Worm (Caenorhabditis elegans) whole organism, L4 larva: ENCODE measurements around the gene VZK822L.2.
A peak's percentile ranks its signal among the peaks of the same experiment; 100 is the strongest.

Experiments
- D1046.2 ChIP-seq: fragments of 200-800 bp; sonication (Bioruptor generic); IDR thresholded peaks from 2 replicates; pipeline ENCODE4 v1.3.6; 2022; ENCODE audit warnings: missing genetic modification characterization, missing compliant biosample characterization
- F44E2.7 ChIP-seq: fragments of 200-800 bp; sonication (Bioruptor generic); IDR thresholded peaks from 2 replicates; pipeline ENCODE4 v2.1.2; 2022; ENCODE audit warnings: missing genetic modification characterization, missing compliant biosample characterization
- T20F7.1 ChIP-seq: fragments of 200-800 bp; sonication (Bioruptor generic); optimal IDR thresholded peaks from 2 replicates; lab custom pipeline; 2018; ENCODE audit warnings: mild to moderate bottlenecking, missing genetic modification characterization, missing compliant biosample characterization
- aha-1 ChIP-seq: fragments of 150-350 bp; peaks from one replicate; lab custom pipeline; 2014; ENCODE audit warnings: missing biosample characterization, missing genetic modification characterization
- ama-1 ChIP-seq: fragments of 150-350 bp; optimal IDR thresholded peaks from 2 replicates; lab custom pipeline; 2014; ENCODE audit warnings: inconsistent platforms, mixed read lengths
- arid-1 ChIP-seq: fragments of 200-800 bp; sonication (Bioruptor generic); conservative IDR thresholded peaks from 2 replicates; pipeline ENCODE4 v1.3.6; 2022; ENCODE audit warnings: missing genetic modification reagents, missing genetic modification characterization, missing compliant biosample characterization
- ceh-28 ChIP-seq: fragments of 150-350 bp; optimal IDR thresholded peaks from 2 replicates; lab custom pipeline; 2014; ENCODE audit warnings: missing biosample characterization, missing genetic modification reagents, missing genetic modification characterization
- ceh-44 ChIP-seq: fragments of 200-800 bp; sonication (Bioruptor generic); IDR thresholded peaks from 2 replicates; pipeline ENCODE4 v1.3.6; 2022; ENCODE audit warnings: missing genetic modification reagents, missing genetic modification characterization, missing compliant biosample characterization
- ceh-62 ChIP-seq: sonication (generic microtip); optimal IDR thresholded peaks from 2 replicates; lab custom pipeline; 2017; ENCODE audit warnings: missing biosample characterization, missing genetic modification characterization
- ceh-82 ChIP-seq: sonication (generic microtip); optimal IDR thresholded peaks from 2 replicates; lab custom pipeline; 2017; ENCODE audit warnings: missing biosample characterization, missing genetic modification characterization
- ctbp-1 ChIP-seq: fragments of 200-800 bp; sonication (Bioruptor generic); IDR thresholded peaks from 2 replicates; pipeline ENCODE4 v1.3.6; 2022; ENCODE audit warnings: missing genetic modification reagents, missing genetic modification characterization, missing compliant biosample characterization
- daf-16 ChIP-seq, 3 experiments: sonication (generic microtip); optimal IDR thresholded peaks; 2 replicates each; lab custom pipeline; 2016 to 2017; ENCODE audit warnings: missing genetic modification characterization in 3 of 3, missing genetic modification reagents in 3 of 3, mild to moderate bottlenecking in 2 of 3, missing compliant biosample characterization in 2 of 3, missing biosample characterization in 1 of 3, moderate library complexity in 1 of 3
- daf-19 ChIP-seq: fragments of 200-800 bp; sonication (Bioruptor generic); conservative IDR thresholded peaks from 2 replicates; pipeline ENCODE4 v1.3.6; 2022; ENCODE audit warnings: missing genetic modification characterization, missing compliant biosample characterization
- daf-8 ChIP-seq: fragments of 200-800 bp; sonication (Bioruptor generic); IDR thresholded peaks from 2 replicates; pipeline ENCODE4 v1.3.6; 2022; ENCODE audit warnings: missing genetic modification characterization, missing compliant biosample characterization
- dpl-1 ChIP-seq: fragments of 150-350 bp; optimal IDR thresholded peaks from 2 replicates; lab custom pipeline; 2014; ENCODE audit warnings: missing biosample characterization, missing genetic modification reagents, missing genetic modification characterization
- duxl-1 ChIP-seq: sonication (generic microtip); optimal IDR thresholded peaks from 2 replicates; lab custom pipeline; 2016; ENCODE audit warnings: mild to moderate bottlenecking, missing genetic modification characterization, moderate library complexity, missing compliant biosample characterization; ENCODE audit not compliant: poor library complexity
- dve-1 ChIP-seq: sonication (generic microtip); optimal IDR thresholded peaks from 2 replicates; lab custom pipeline; 2017; ENCODE audit warnings: antibody characterized with exemption, mild to moderate bottlenecking, missing genetic modification characterization, missing compliant biosample characterization; ENCODE audit not compliant: insufficient read depth
- fkh-10 ChIP-seq: fragments of 150-350 bp; optimal IDR thresholded peaks from 2 replicates; lab custom pipeline; 2014; ENCODE audit warnings: missing biosample characterization, missing genetic modification reagents, missing genetic modification characterization
- gei-8 ChIP-seq: fragments of 200-800 bp; sonication (Bioruptor generic); optimal IDR thresholded peaks from 2 replicates; lab custom pipeline; 2018; ENCODE audit warnings: mild to moderate bottlenecking, missing genetic modification characterization, missing compliant biosample characterization
- lin-13 ChIP-seq: fragments of 150-350 bp; optimal IDR thresholded peaks from 2 replicates; lab custom pipeline; 2014; ENCODE audit warnings: missing biosample characterization, missing genetic modification reagents, missing genetic modification characterization
- lin-15B ChIP-seq: fragments of 150-350 bp; sonication (generic microtip); optimal IDR thresholded peaks from 3 replicates; lab custom pipeline; 2014; ENCODE audit warnings: missing biosample characterization, missing genetic modification characterization
- lin-38 ChIP-seq: fragments of 200-800 bp; sonication (Bioruptor generic); IDR thresholded peaks from 2 replicates; pipeline ENCODE4 v1.3.6; 2022; ENCODE audit warnings: missing genetic modification reagents, missing genetic modification characterization, missing compliant biosample characterization
- lin-39 ChIP-seq: fragments of 150-350 bp; optimal IDR thresholded peaks from 2 replicates; lab custom pipeline; 2014; ENCODE audit warnings: missing biosample characterization, missing genetic modification reagents, missing genetic modification characterization
- lsy-2 ChIP-seq, 2 experiments: fragments of 150-350 bp in 1 of 2; sonication (generic microtip) in 1 of 2; optimal IDR thresholded peaks; 2 replicates each; lab custom pipeline; 2014 to 2017; ENCODE audit warnings: missing biosample characterization in 2 of 2, missing genetic modification characterization in 2 of 2
- madf-5 ChIP-seq, 2 experiments: fragments of 200-800 bp; sonication (Bioruptor generic); IDR thresholded peaks; 2 replicates each; pipeline ENCODE4 v1.3.6; 2022; ENCODE audit warnings: missing compliant biosample characterization in 2 of 2, missing genetic modification characterization in 2 of 2
- mdt-29 ChIP-seq: fragments of 200-800 bp; sonication (Bioruptor generic); IDR thresholded peaks from 2 replicates; pipeline ENCODE4 v1.3.6; 2022; ENCODE audit warnings: missing genetic modification reagents, missing genetic modification characterization, missing compliant biosample characterization
- mep-1 ChIP-seq: fragments of 150-350 bp; sonication (generic microtip); optimal IDR thresholded peaks from 3 replicates; lab custom pipeline; 2014; ENCODE audit warnings: missing biosample characterization, missing genetic modification characterization
- mes-2 ChIP-seq: sonication (generic microtip); optimal IDR thresholded peaks from 2 replicates; lab custom pipeline; 2016; ENCODE audit warnings: missing genotype, mild to moderate bottlenecking, missing genetic modification characterization, missing compliant biosample characterization; ENCODE audit not compliant: poor library complexity, severe bottlenecking
- mxl-2 ChIP-seq: fragments of 200-800 bp; sonication (Bioruptor generic); conservative IDR thresholded peaks from 2 replicates; pipeline ENCODE4 v1.3.6; 2022; ENCODE audit warnings: missing genetic modification reagents, missing genetic modification characterization, missing compliant biosample characterization
- nhr-10 ChIP-seq: fragments of 150-350 bp; optimal IDR thresholded peaks from 2 replicates; lab custom pipeline; 2014; ENCODE audit warnings: missing biosample characterization, missing genetic modification characterization
- nhr-102 ChIP-seq: sonication (generic microtip); optimal IDR thresholded peaks from 2 replicates; lab custom pipeline; 2016; ENCODE audit warnings: mild to moderate bottlenecking, missing genetic modification characterization, moderate library complexity, missing compliant biosample characterization
- nhr-11 ChIP-seq: fragments of 150-350 bp; optimal IDR thresholded peaks from 2 replicates; lab custom pipeline; 2014; ENCODE audit warnings: missing biosample characterization, missing genetic modification characterization
- nhr-25 ChIP-seq: sonication (generic microtip); optimal IDR thresholded peaks from 2 replicates; lab custom pipeline; 2017; ENCODE audit warnings: missing genetic modification characterization, mild to moderate bottlenecking, missing compliant biosample characterization, antibody characterized with exemption, moderate library complexity, borderline replicate concordance; ENCODE audit not compliant: insufficient read depth
- nhr-42 ChIP-seq: fragments of 200-800 bp; sonication (Bioruptor generic); IDR thresholded peaks from 2 replicates; pipeline ENCODE4 v1.3.6; 2022; ENCODE audit warnings: missing genetic modification characterization, missing compliant biosample characterization
- nhr-48 ChIP-seq: sonication (generic microtip); optimal IDR thresholded peaks from 2 replicates; lab custom pipeline; 2016; ENCODE audit warnings: mild to moderate bottlenecking, missing genetic modification characterization, missing compliant biosample characterization
- saeg-2 ChIP-seq: fragments of 200-800 bp; sonication (Bioruptor generic); IDR thresholded peaks from 2 replicates; pipeline ENCODE4 v1.3.6; 2022; ENCODE audit warnings: missing genetic modification reagents, missing genetic modification characterization, missing compliant biosample characterization
- skn-1 ChIP-seq: fragments of 150-350 bp; optimal IDR thresholded peaks from 2 replicates; lab custom pipeline; 2014; ENCODE audit warnings: missing biosample characterization, missing genetic modification characterization
- spr-1 ChIP-seq: sonication (generic microtip); optimal IDR thresholded peaks from 2 replicates; lab custom pipeline; 2016; ENCODE audit warnings: mild to moderate bottlenecking, missing genetic modification characterization, missing compliant biosample characterization
- tra-1 ChIP-seq: fragments of 200-800 bp; sonication (Bioruptor generic); IDR thresholded peaks from 2 replicates; pipeline ENCODE4 v1.3.6; 2022; ENCODE audit warnings: missing genetic modification reagents, missing genetic modification characterization, missing compliant biosample characterization
- zfp-3 ChIP-seq: fragments of 200-800 bp; sonication (Bioruptor generic); conservative IDR thresholded peaks from 2 replicates; pipeline ENCODE4 v1.3.6; 2022; ENCODE audit warnings: missing genetic modification reagents, missing genetic modification characterization, missing compliant biosample characterization
- zip-2 ChIP-seq: fragments of 150-350 bp; optimal IDR thresholded peaks from 2 replicates; lab custom pipeline; 2014; ENCODE audit warnings: missing biosample characterization, missing genetic modification characterization
- ztf-7 ChIP-seq: fragments of 150-350 bp; optimal IDR thresholded peaks from 2 replicates; lab custom pipeline; 2014; ENCODE audit warnings: missing biosample characterization, missing genetic modification characterization

Gene VZK822L.2

DNA sequence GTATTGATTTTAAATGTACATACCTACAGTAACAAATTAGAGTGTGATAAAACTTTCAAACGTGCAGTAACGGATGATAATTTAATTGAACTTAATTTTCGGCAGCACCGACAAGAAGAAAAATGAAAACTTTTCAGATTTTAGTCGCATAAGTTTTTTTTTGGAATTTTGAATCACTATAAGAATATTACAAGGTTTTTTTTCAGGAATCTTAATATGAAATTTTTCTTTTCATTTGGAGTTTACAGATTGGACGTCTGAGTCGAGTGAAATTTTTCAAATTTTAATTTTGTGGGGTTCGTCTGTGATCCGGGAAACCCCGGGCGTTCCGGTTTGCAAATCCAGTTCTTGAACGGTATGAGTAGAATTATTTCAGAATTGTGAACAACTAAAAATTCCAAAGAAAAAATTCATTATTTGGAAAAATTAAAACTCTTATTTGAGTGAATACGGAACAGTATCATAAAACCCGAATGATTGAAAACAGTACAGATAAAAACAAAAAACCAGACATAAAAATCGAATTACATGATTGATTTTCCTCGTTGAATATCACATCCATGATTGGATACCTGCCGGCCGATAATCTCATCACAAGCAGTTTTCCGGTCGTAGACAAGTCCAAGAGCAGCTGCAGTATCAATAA, 1.6 kb downstream of the VZK822L.2 start (continued):
- TF ChIP-seq zfp-3 (peak; percentile 99), mep-1 (tag; lab: Kevin White, UChicago) (peak; percentile 42), T20F7.1 (GFP tag; lab: Kevin White, UChicago) (peak; percentile 34), daf-16 (GFP tag; optimal IDR thresholded peaks at IDR 0.05; lab: Kevin White, UChicago) (no peak), daf-16 (tag; optimal IDR thresholded peaks at IDR 0.05; lab: Kevin White, UChicago) (peak; percentile 42), nhr-48 (tag; lab: Kevin White, UChicago) (no peak)

DNA sequence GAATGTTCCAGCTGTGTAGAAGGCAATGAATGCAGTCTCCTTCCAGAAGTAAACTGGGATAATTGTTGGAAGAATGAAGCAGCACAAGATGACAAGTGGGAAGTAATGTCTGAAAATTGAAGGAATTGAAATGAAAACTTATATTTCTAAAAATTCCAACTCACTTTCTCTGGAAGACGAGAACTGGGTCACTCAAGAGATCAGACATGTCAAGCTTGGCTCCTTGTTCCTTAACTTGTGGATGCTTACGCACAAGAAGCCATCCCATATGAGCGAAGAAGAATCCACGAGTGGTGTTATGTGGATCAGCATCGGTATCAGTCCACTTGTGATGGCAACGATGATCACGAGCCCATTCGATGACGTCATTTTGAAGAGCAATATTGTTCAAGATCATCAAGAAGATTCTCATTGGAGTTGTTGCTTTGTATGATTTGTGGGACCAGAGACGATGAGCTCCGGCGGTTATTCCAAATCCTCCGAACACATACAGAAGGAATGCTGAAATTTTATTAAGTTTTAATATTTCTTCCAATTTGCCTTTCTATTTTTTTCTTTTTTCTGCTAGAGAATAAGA, 2.5 kb downstream of the VZK822L.2 start:
- TF ChIP-seq tra-1 (GFP tag; lab: Robert Waterston, UW), result 0 out of 2 replicates have a peak, but pooled peaks have one; percentile 38
- peak; percentile 9 for TF ChIP-seq mes-2 (tag; lab: Kevin White, UChicago)
- TF ChIP-seq aha-1 (tag; lab: Kevin White, UChicago), result peak; percentile 76
- TF ChIP-seq zfp-3, result peak; percentile 85
- TF ChIP-seq arid-1 (GFP tag; lab: Robert Waterston, UW), result no peak

DNA sequence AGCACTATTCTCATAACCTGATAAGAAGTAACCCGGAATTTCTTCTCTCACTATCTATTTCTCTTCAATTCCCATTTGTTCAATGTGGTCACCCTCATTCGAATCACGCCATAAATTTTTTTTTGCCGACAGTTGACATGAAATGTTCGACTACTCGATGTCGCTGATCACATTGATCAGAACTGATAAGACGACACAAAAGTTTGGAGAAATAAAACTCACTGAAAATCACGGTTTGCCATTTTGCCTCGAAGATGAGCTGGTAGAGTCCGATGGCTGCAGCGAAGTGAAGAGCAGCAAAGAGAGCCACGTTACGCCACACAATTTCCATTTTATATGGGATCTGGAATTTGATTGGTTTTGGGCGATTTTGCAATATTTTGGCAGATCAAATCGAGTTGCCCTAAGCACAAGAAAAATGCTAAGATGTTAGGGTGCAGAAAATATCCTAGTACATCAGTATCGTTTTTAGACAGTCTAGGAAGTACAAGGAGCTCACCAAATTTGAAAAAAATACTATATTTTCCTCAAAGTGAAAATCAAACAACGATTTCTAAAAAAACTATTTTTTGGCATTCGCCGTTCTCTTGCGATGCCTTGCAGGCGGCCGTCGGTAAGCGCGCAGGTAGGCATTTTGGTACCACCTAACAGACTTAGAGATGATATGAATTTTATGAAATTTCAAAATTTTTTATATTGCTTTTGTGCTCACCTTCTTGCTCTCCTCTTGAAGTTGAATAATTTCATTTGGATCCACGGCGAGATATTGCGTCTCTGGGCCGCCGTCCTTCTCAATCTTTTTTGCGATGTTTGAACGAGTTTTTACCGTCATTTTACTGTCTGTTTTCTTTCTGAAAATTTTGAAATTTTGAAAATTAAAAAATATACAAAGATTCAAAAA, 3.3 kb downstream of the VZK822L.2 start, which contains the start of gene fat-6:
TSS of gene fat-6 (minus strand) at position 851 of the 901 bp plus-strand sequence.
- no peak for TF ChIP-seq nhr-11 (tag; lab: Kevin White, UChicago)
- no peak for TF ChIP-seq lin-39 (tag; lab: Kevin White, UChicago)
- TF ChIP-seq nhr-10 (tag; lab: Kevin White, UChicago), result peak; percentile 52
- TF ChIP-seq dpl-1 (GFP tag; lab: Kevin White, UChicago), result no peak
- no peak for TF ChIP-seq F44E2.7 (GFP tag; lab: Robert Waterston, UW)
- TF ChIP-seq daf-19, result peak; percentile 44; the same call in 1 of the 2 replicates
- TF ChIP-seq lin-38 (GFP tag; lab: Robert Waterston, UW), result peak; percentile 35
- no peak for TF ChIP-seq spr-1 (tag; lab: Kevin White, UChicago)
- no peak for TF ChIP-seq ceh-62 (tag; lab: Kevin White, UChicago)
- no peak for TF ChIP-seq mxl-2 (GFP tag; lab: Robert Waterston, UW)
- 0 out of 2 replicates have a peak, but pooled peaks have one; percentile 14 for TF ChIP-seq D1046.2 (GFP tag; lab: Robert Waterston, UW)
- TF ChIP-seq nhr-102, result no peak
- no peak for TF ChIP-seq ceh-82
- TF ChIP-seq lsy-2 (tag; optimal IDR thresholded peaks at IDR 0.05; lab: Kevin White, UChicago), result peak in 1 of 2 experiments; percentile 18
- 0 out of 4 replicates have a peak, but pooled peaks of 1 of the 2 experiments have one; percentile 51 for TF ChIP-seq madf-5 (GFP tag; IDR thresholded peaks at IDR 0.05; lab: Robert Waterston, UW)
- TF ChIP-seq zip-2 (tag; lab: Kevin White, UChicago), result no peak
- TF ChIP-seq nhr-25 (tag; lab: Kevin White, UChicago), result no peak
- TF ChIP-seq ceh-28 (tag; lab: Kevin White, UChicago), result no peak
- peak; percentile 66 for TF ChIP-seq aha-1 (tag; lab: Kevin White, UChicago)
- TF ChIP-seq arid-1 (GFP tag; lab: Robert Waterston, UW), result no peak
- no peak for TF ChIP-seq ama-1 (lab: Kevin White, UChicago)
- no peak for TF ChIP-seq fkh-10
- TF ChIP-seq skn-1, result no peak
- peak; percentile 55 for TF ChIP-seq dve-1 (tag; lab: Kevin White, UChicago)
- no peak for TF ChIP-seq daf-8 (GFP tag; lab: Robert Waterston, UW)
- no peak for TF ChIP-seq duxl-1 (tag; lab: Kevin White, UChicago)
- TF ChIP-seq lin-13 (GFP tag; lab: Kevin White, UChicago), result no peak
- TF ChIP-seq ceh-44 (GFP tag; lab: Robert Waterston, UW), result no peak
- no peak for TF ChIP-seq nhr-42
- peak; percentile 34 for TF ChIP-seq T20F7.1 (GFP tag; lab: Kevin White, UChicago)
- TF ChIP-seq mdt-29, result no peak
- no peak for TF ChIP-seq lin-15B
- TF ChIP-seq ztf-7, result no peak
- TF ChIP-seq saeg-2 (GFP tag; lab: Robert Waterston, UW), result no peak
- no peak for TF ChIP-seq ctbp-1 (GFP tag; lab: Robert Waterston, UW)
- TF ChIP-seq gei-8, result no peak
- no peak for TF ChIP-seq tra-1 (GFP tag; lab: Robert Waterston, UW)
